Worm (Caenorhabditis elegans) whole organism, mixed stage, embryonic: ENCODE data around the gene unc-76.

Source experiments
- M03D4.4 ChIP-seq: sonication (generic microtip); optimal IDR thresholded peaks from 2 replicates; lab custom pipeline; 2017; ENCODE audit warnings: mild to moderate bottlenecking, missing genetic modification characterization, missing compliant biosample characterization
- bed-3 ChIP-seq: fragments of 200-800 bp; sonication (Bioruptor generic); optimal IDR thresholded peaks from 3 replicates; lab custom pipeline; 2018; ENCODE audit warnings: mild to moderate bottlenecking, missing genetic modification characterization, moderate library complexity, missing compliant biosample characterization
- blmp-1 ChIP-seq: fragments of 150-350 bp; optimal IDR thresholded peaks from 2 replicates; lab custom pipeline; 2014; ENCODE audit warnings: missing biosample characterization, missing genetic modification characterization
- ceh-39 ChIP-seq: fragments of 150-350 bp; optimal IDR thresholded peaks from 2 replicates; lab custom pipeline; 2014; ENCODE audit warnings: missing biosample characterization, missing genetic modification characterization
- ceh-43 ChIP-seq: fragments of 200-800 bp; sonication (Bioruptor generic); optimal IDR thresholded peaks from 2 replicates; lab custom pipeline; 2018; ENCODE audit warnings: mild to moderate bottlenecking, missing genetic modification characterization, moderate library complexity, missing compliant biosample characterization
- ces-1 ChIP-seq: fragments of 150-350 bp; optimal IDR thresholded peaks from 2 replicates; lab custom pipeline; 2014; ENCODE audit warnings: missing biosample characterization, missing genetic modification reagents, missing genetic modification characterization
- cnd-1 ChIP-seq: fragments of 200-800 bp; sonication (Bioruptor generic); optimal IDR thresholded peaks from 2 replicates; lab custom pipeline; 2018; ENCODE audit warnings: mild to moderate bottlenecking, missing genetic modification characterization, missing compliant biosample characterization
- drap-1 ChIP-seq: fragments of 200-800 bp; sonication (Bioruptor generic); optimal IDR thresholded peaks from 3 replicates; lab custom pipeline; 2018; ENCODE audit warnings: mild to moderate bottlenecking, missing genetic modification characterization, missing compliant biosample characterization
- elt-1 ChIP-seq: sonication (generic microtip); optimal IDR thresholded peaks from 2 replicates; lab custom pipeline; 2017; ENCODE audit warnings: missing genetic modification characterization, mild to moderate bottlenecking, missing compliant biosample characterization, antibody characterized with exemption, moderate library complexity, borderline replicate concordance; ENCODE audit not compliant: insufficient read depth
- elt-3 ChIP-seq: fragments of 150-350 bp; optimal IDR thresholded peaks from 2 replicates; lab custom pipeline; 2014; ENCODE audit warnings: missing biosample characterization, missing genetic modification characterization
- flh-1 ChIP-seq: fragments of 200-800 bp; sonication (Bioruptor generic); optimal IDR thresholded peaks from 2 replicates; lab custom pipeline; 2018; ENCODE audit warnings: mild to moderate bottlenecking, missing genetic modification characterization, moderate library complexity, missing compliant biosample characterization
- ham-2 ChIP-seq: fragments of 200-800 bp; sonication (Bioruptor generic); optimal IDR thresholded peaks from 2 replicates; lab custom pipeline; 2018; ENCODE audit warnings: mild to moderate bottlenecking, missing genetic modification characterization, missing compliant biosample characterization
- hlh-1 ChIP-seq: fragments of 150-350 bp; optimal IDR thresholded peaks from 2 replicates; lab custom pipeline; 2014; ENCODE audit warnings: missing biosample characterization, missing genetic modification reagents, missing genetic modification characterization
- lin-13 ChIP-seq: fragments of 150-350 bp; optimal IDR thresholded peaks from 2 replicates; lab custom pipeline; 2014; ENCODE audit warnings: missing biosample characterization, missing genetic modification characterization
- lsy-2 ChIP-seq: fragments of 150-350 bp; optimal IDR thresholded peaks from 2 replicates; lab custom pipeline; 2014; ENCODE audit warnings: missing biosample characterization, missing genetic modification characterization
- mab-5 ChIP-seq: fragments of 150-350 bp; optimal IDR thresholded peaks from 2 replicates; lab custom pipeline; 2014; ENCODE audit warnings: missing biosample characterization, missing genetic modification characterization
- mep-1 ChIP-seq: fragments of 150-350 bp; optimal IDR thresholded peaks from 2 replicates; lab custom pipeline; 2017; ENCODE audit warnings: missing biosample characterization, missing genetic modification reagents, missing genetic modification characterization, inconsistent platforms
- nhr-12 ChIP-seq: fragments of 150-350 bp; optimal IDR thresholded peaks from 2 replicates; lab custom pipeline; 2014; ENCODE audit warnings: missing biosample characterization, missing genetic modification characterization
- nhr-2 ChIP-seq: fragments of 150-350 bp; optimal IDR thresholded peaks from 2 replicates; lab custom pipeline; 2014; ENCODE audit warnings: missing biosample characterization, missing genetic modification characterization
- nhr-237 ChIP-seq: fragments of 150-350 bp; optimal IDR thresholded peaks from 2 replicates; lab custom pipeline; 2014; ENCODE audit warnings: missing biosample characterization, missing genetic modification characterization
- nhr-28 ChIP-seq: fragments of 150-350 bp; optimal IDR thresholded peaks from 2 replicates; lab custom pipeline; 2014; ENCODE audit warnings: missing biosample characterization, missing genetic modification characterization
- sem-2 ChIP-seq: fragments of 200-800 bp; sonication (Bioruptor generic); optimal IDR thresholded peaks from 2 replicates; lab custom pipeline; 2018; ENCODE audit warnings: mild to moderate bottlenecking, missing genetic modification characterization, missing compliant biosample characterization
- snpc-4 ChIP-seq: fragments of 150-350 bp; optimal IDR thresholded peaks from 2 replicates; lab custom pipeline; 2014; ENCODE audit warnings: missing biosample characterization, missing genetic modification characterization
- sptf-1 ChIP-seq: sonication (generic microtip); optimal IDR thresholded peaks from 2 replicates; lab custom pipeline; 2017; ENCODE audit warnings: mild to moderate bottlenecking, missing genetic modification characterization, moderate library complexity, missing compliant biosample characterization
- tbx-8 ChIP-seq: fragments of 200-800 bp; sonication (Bioruptor generic); optimal IDR thresholded peaks from 2 replicates; lab custom pipeline; 2018; ENCODE audit warnings: mild to moderate bottlenecking, missing genetic modification characterization, moderate library complexity, missing compliant biosample characterization
- unc-120 ChIP-seq: sonication (generic microtip); optimal IDR thresholded peaks from 2 replicates; lab custom pipeline; 2017; ENCODE audit warnings: missing genetic modification characterization, missing compliant biosample characterization; ENCODE audit not compliant: poor library complexity, severe bottlenecking
- unc-39 ChIP-seq: fragments of 150-350 bp; optimal IDR thresholded peaks from 2 replicates; lab custom pipeline; 2014; ENCODE audit warnings: missing biosample characterization, missing genetic modification characterization
- unc-62 ChIP-seq: fragments of 150-350 bp; optimal IDR thresholded peaks from 2 replicates; lab custom pipeline; 2014; ENCODE audit warnings: missing biosample characterization, missing genetic modification reagents, missing genetic modification characterization
- zip-8 ChIP-seq: fragments of 150-350 bp; optimal IDR thresholded peaks from 2 replicates; lab custom pipeline; 2014; ENCODE audit warnings: missing biosample characterization, missing genetic modification characterization
- ztf-11 ChIP-seq: fragments of 150-350 bp; optimal IDR thresholded peaks from 2 replicates; lab custom pipeline; 2014; ENCODE audit warnings: missing biosample characterization, missing genetic modification characterization

The unc-76 gene

DNA sequence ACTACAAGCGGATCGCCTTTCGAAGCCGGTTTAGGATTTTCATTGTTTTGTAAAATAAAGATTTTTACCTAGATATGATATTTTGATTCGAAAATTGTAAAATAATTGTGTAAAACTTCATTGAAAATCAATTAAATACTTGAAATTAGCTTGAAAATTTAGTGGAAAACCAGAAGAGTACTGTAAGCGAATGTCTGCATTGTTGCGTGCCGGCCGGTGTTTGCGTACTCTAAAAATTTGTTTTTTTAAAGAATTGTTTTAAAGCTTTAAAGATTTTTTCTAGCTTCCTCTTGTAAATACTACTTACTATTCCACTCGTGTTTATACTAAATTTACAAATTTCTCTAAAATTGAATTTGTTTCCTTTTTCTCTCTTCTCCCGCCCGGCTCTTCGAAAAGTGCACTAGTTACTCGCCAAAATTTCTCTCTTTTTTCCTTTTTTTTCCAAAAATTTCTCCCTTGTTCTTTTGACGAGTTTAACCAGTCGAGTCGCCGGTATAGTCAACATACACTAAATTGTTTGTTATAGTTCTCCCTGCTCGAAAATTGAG lies 2.0 kb upstream of the unc-76 start:
- peak; percentile 87 for TF ChIP-seq ces-1 (GFP tag; lab: Kevin White, UChicago)
- peak; percentile 82 for TF ChIP-seq lsy-2 (tag; lab: Kevin White, UChicago)
- TF ChIP-seq nhr-28 (tag; lab: Kevin White, UChicago): no peak

DNA sequence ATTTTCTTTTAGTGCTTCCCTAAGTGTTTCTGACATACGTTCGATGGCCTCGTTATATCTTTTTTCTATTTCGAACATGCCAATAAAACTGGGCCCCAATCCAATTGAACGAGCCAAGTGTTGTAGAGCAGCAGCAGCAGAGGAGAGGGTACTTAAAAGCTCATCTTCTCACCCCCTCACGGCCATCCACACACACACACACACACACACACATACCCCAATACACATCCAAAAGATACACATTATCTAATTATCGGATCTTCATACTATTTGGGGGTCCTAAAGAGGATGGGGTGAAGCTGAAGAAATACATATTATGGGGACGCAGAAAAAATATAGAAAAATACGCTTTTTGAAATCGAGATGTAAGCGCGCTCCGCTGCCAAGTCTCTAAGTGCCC lies 1.2 kb downstream of the unc-76 start:
- TF ChIP-seq nhr-28 (tag; lab: Kevin White, UChicago) (no peak), nhr-237 (tag; lab: Kevin White, UChicago) (no peak), ceh-39 (tag; lab: Kevin White, UChicago) (no peak), ces-1 (GFP tag; lab: Kevin White, UChicago) (peak; percentile 95), elt-1 (tag; lab: Kevin White, UChicago) (peak; percentile 36), drap-1 (peak; percentile 70), unc-120 (tag; lab: Kevin White, UChicago) (no peak)

ce11 chrV:15074907-15075306 lies 3.3 kb downstream of the unc-76 start:
- no peak for TF ChIP-seq elt-3 (tag; lab: Kevin White, UChicago)
- no peak for TF ChIP-seq ztf-11 (tag; lab: Kevin White, UChicago)
- TF ChIP-seq cnd-1 (tag; lab: Kevin White, UChicago): no peak
- TF ChIP-seq lin-13 (tag; lab: Kevin White, UChicago): no peak
- TF ChIP-seq ces-1 (GFP tag; lab: Kevin White, UChicago): peak; percentile 60

ce11 chrV:15078560-15078959 lies 7.0 kb downstream of the unc-76 start:
- no peak for TF ChIP-seq snpc-4 (tag; lab: Kevin White, UChicago)
- peak; percentile 16 for TF ChIP-seq mab-5 (tag; lab: Kevin White, UChicago)
- TF ChIP-seq sptf-1 (tag; lab: Kevin White, UChicago): no peak
- no peak for TF ChIP-seq cnd-1 (tag; lab: Kevin White, UChicago)
- TF ChIP-seq elt-3 (tag; lab: Kevin White, UChicago): no peak
- TF ChIP-seq ceh-39 (tag; lab: Kevin White, UChicago): no peak
- peak; percentile 19 for TF ChIP-seq unc-120 (tag; lab: Kevin White, UChicago)
- no peak for TF ChIP-seq ztf-11 (tag; lab: Kevin White, UChicago)
- TF ChIP-seq mep-1 (tag; lab: Kevin White, UChicago): no peak
- TF ChIP-seq tbx-8 (GFP tag; lab: Kevin White, UChicago): no peak
- TF ChIP-seq drap-1: no peak
- TF ChIP-seq sem-2 (GFP tag; lab: Kevin White, UChicago): no peak
- no peak for TF ChIP-seq nhr-237 (tag; lab: Kevin White, UChicago)
- TF ChIP-seq unc-62 (GFP tag; lab: Kevin White, UChicago): peak; percentile 82
- no peak for TF ChIP-seq elt-1 (tag; lab: Kevin White, UChicago)
- no peak for TF ChIP-seq unc-39 (tag; lab: Kevin White, UChicago)
- no peak for TF ChIP-seq flh-1 (GFP tag; lab: Kevin White, UChicago)
- no peak for TF ChIP-seq bed-3 (GFP tag; lab: Kevin White, UChicago)
- no peak for TF ChIP-seq nhr-2 (tag; lab: Kevin White, UChicago)
- TF ChIP-seq zip-8 (tag; lab: Kevin White, UChicago): no peak
- no peak for TF ChIP-seq lin-13 (tag; lab: Kevin White, UChicago)
- no peak for TF ChIP-seq nhr-12

DNA sequence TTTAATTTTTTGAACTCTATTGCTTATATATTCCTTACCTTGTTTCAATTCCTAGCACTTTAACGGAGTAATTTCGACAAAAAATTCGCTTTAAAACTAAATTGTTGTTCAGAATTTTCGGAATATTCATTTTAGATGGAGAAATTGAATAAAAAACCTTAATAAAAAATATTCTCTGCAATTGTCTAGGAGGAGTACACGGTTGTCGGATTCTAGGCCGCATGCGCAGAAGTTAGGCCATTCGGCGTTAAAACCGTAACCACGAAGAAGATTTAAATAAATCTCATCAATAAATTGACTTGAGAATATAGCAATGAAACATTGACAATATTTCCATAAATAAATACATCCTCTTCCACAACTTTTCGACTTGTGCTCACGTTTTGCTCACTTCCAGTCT lies 10.7 kb downstream of the unc-76 start, which contains the start of the genes C01G10.10 and C01G10.9:
Gene C01G10.10, minus strand, starts transcription at position 151 of the 400 bp plus-strand sequence.
Gene C01G10.9, plus strand, starts transcription at position 240 of the 400 bp plus-strand sequence.
- TF ChIP-seq M03D4.4 (tag; lab: Kevin White, UChicago) (no peak), tbx-8 (GFP tag; lab: Kevin White, UChicago) (no peak), ces-1 (GFP tag; lab: Kevin White, UChicago) (peak; percentile 8), ceh-43 (GFP tag; lab: Kevin White, UChicago) (no peak), zip-8 (tag; lab: Kevin White, UChicago) (no peak), unc-39 (tag; lab: Kevin White, UChicago) (no peak), drap-1 (peak; percentile 37), ceh-39 (tag; lab: Kevin White, UChicago) (no peak), nhr-28 (tag; lab: Kevin White, UChicago) (no peak), flh-1 (GFP tag; lab: Kevin White, UChicago) (no peak), lsy-2 (tag; lab: Kevin White, UChicago) (peak; percentile 41), cnd-1 (tag; lab: Kevin White, UChicago) (peak; percentile 3), nhr-2 (tag; lab: Kevin White, UChicago) (no peak), unc-120 (tag; lab: Kevin White, UChicago) (no peak), blmp-1 (no peak), mep-1 (tag; lab: Kevin White, UChicago) (no peak), ham-2 (no peak), hlh-1 (no peak), nhr-237 (tag; lab: Kevin White, UChicago) (no peak)
- TF ChIP-seq, all 35 proteins: peak for 4
